Worm (Caenorhabditis elegans) whole organism, mixed stage, embryonic: Measurements from ENCODE around the gene bmk-1.

Experiments
- nhr-76 ChIP-seq: sonication (generic microtip); optimal IDR thresholded peaks from 2 replicates; lab custom pipeline; 2017; ENCODE audit warnings: missing biosample characterization, missing genetic modification characterization
- pha-4 ChIP-seq: fragments of 150-350 bp; optimal IDR thresholded peaks from 2 replicates; lab custom pipeline; 2018; ENCODE audit warnings: missing biosample characterization, missing genetic modification reagents, missing genetic modification characterization

ce11 chrV:14474099-14474498 lies 17.3 kb upstream of the bmk-1 start, which contains the start of gene clec-56:
- TF ChIP-seq nhr-76 (tag; lab: Kevin White, UChicago): no peak
- no peak for TF ChIP-seq pha-4 (tag; lab: Kevin White, UChicago)
